Fruit fly (Drosophila melanogaster) S2 (cell line): ENCODE data around the gene Jhbp13.
"Not testable (repeated sequence)": the region's sequence is repeated elsewhere in the genome, so short reads cannot be mapped to it uniquely, and the experiment has no call there.

ENCODE experiments used
- CG8478 ChIP-seq: fragments of >200 bp; optimal IDR thresholded peaks from 2 replicates; lab custom pipeline; 2018
- CTCF ChIP-seq, 2 experiments: fragments of >200 bp; optimal IDR thresholded peaks; 2 replicates each; lab custom pipeline; 2018

The Jhbp13 gene

dm6 chr2L:13239689-13240088, at the start of gene Jhbp13:
Gene Jhbp13, plus strand, starts transcription at chr2L:13239989.
- TF ChIP-seq CTCF (optimal IDR thresholded peaks at IDR 0.05; lab: Kevin White, UChicago), result no peak

dm6 chr2L:13190534-13190933, 49.3 kb upstream of the Jhbp13 start:
- TF ChIP-seq CG8478, result no peak

- TF ChIP-seq CG8478 (no peak), CTCF (optimal IDR thresholded peaks at IDR 0.05; lab: Kevin White, UChicago) (no peak)
Measured at dm6 chr2L:13191052-13191678, 48.6 kb upstream of the Jhbp13 start.

- no peak for TF ChIP-seq CTCF (optimal IDR thresholded peaks at IDR 0.05; lab: Kevin White, UChicago)
- no peak for TF ChIP-seq CG8478
Measured at dm6 chr2L:13191894-13192293, 47.9 kb upstream of the Jhbp13 start, which contains the start of the genes CG16974 and Edem2. Gene CG16974, minus strand, starts transcription at chr2L:13191979. Gene Edem2, plus strand, starts transcription at chr2L:13192201.

dm6 chr2L:13195822-13196221, 44.0 kb upstream of the Jhbp13 start:
- TF ChIP-seq CG8478 (no peak), CTCF (optimal IDR thresholded peaks at IDR 0.05; lab: Kevin White, UChicago) (no peak)

- TF ChIP-seq CTCF (optimal IDR thresholded peaks at IDR 0.05; lab: Kevin White, UChicago) (no peak), CG8478 (no peak)
Measured at dm6 chr2L:13202960-13203436, 36.8 kb upstream of the Jhbp13 start, which contains the start of gene CG16972. Gene CG16972, minus strand, starts transcription at chr2L:13203295.

dm6 chr2L:13203437-13204137, 36.2 kb upstream of the Jhbp13 start, which contains the start of gene Pect:
Gene Pect, plus strand, starts transcription at chr2L:13203762.
- TF ChIP-seq CG8478 (no peak), CTCF (optimal IDR thresholded peaks at IDR 0.05; lab: Kevin White, UChicago) (no peak)

dm6 chr2L:13204151-13204550, 35.6 kb upstream of the Jhbp13 start:
- TF ChIP-seq CTCF (optimal IDR thresholded peaks at IDR 0.05; lab: Kevin White, UChicago) (no peak), CG8478 (no peak)

dm6 chr2L:13205256-13205655, 34.5 kb upstream of the Jhbp13 start:
- no peak for TF ChIP-seq CG8478
- no peak for TF ChIP-seq CTCF (optimal IDR thresholded peaks at IDR 0.05; lab: Kevin White, UChicago)

- no peak for TF ChIP-seq CG8478
- TF ChIP-seq CTCF (optimal IDR thresholded peaks at IDR 0.05; lab: Kevin White, UChicago), result no peak
Measured at dm6 chr2L:13206077-13206668, 33.6 kb upstream of the Jhbp13 start.

dm6 chr2L:13206857-13207463, 32.8 kb upstream of the Jhbp13 start:
- no peak for TF ChIP-seq CG8478
- TF ChIP-seq CTCF (optimal IDR thresholded peaks at IDR 0.05; lab: Kevin White, UChicago), result no peak

- not testable (repeated sequence) for TF ChIP-seq CG8478; CTCF (optimal IDR thresholded peaks at IDR 0.05; lab: Kevin White, UChicago)
Measured at dm6 chr2L:13211764-13212265, 28.0 kb upstream of the Jhbp13 start, which contains the start of gene CG15482. Gene CG15482, minus strand, starts transcription at chr2L:13211814.

- TF ChIP-seq CG8478 (no peak), CTCF (optimal IDR thresholded peaks at IDR 0.05; lab: Kevin White, UChicago) (no peak)
Measured at dm6 chr2L:13215010-13215409, 24.8 kb upstream of the Jhbp13 start, which contains the start of gene kek4. Gene kek4, minus strand, starts transcription at chr2L:13215350.

- TF ChIP-seq CTCF (optimal IDR thresholded peaks at IDR 0.05; lab: Kevin White, UChicago) (no peak), CG8478 (no peak)
Measured at dm6 chr2L:13219281-13220092, 20.3 kb upstream of the Jhbp13 start, which contains the start of the genes CG9426 and mRF1. Gene CG9426, minus strand, starts transcription at chr2L:13219923. Gene mRF1, plus strand, starts transcription at chr2L:13219979.
